Worm (Caenorhabditis elegans) whole organism, L4 larva: ENCODE data around the gene dve-1.
A peak's percentile ranks its signal among the peaks of the same experiment; 100 is the strongest.

Experiments
- F44E2.7 ChIP-seq: fragments of 200-800 bp; sonication (Bioruptor generic); IDR thresholded peaks from 2 replicates; pipeline ENCODE4 v2.1.2; 2022; ENCODE audit warnings: missing genetic modification characterization, missing compliant biosample characterization
- aha-1 ChIP-seq: fragments of 150-350 bp; peaks from one replicate; lab custom pipeline; 2014; ENCODE audit warnings: missing biosample characterization, missing genetic modification characterization
- ceh-44 ChIP-seq: fragments of 200-800 bp; sonication (Bioruptor generic); IDR thresholded peaks from 2 replicates; pipeline ENCODE4 v1.3.6; 2022; ENCODE audit warnings: missing genetic modification reagents, missing genetic modification characterization, missing compliant biosample characterization
- daf-19 ChIP-seq: fragments of 200-800 bp; sonication (Bioruptor generic); conservative IDR thresholded peaks from 2 replicates; pipeline ENCODE4 v1.3.6; 2022; ENCODE audit warnings: missing genetic modification characterization, missing compliant biosample characterization
- dmd-6 ChIP-seq: fragments of 200-800 bp; sonication (Bioruptor generic); IDR thresholded peaks from 2 replicates; pipeline ENCODE4 v1.3.6; 2022; ENCODE audit warnings: missing genetic modification reagents, missing genetic modification characterization, missing compliant biosample characterization
- duxl-1 ChIP-seq: sonication (generic microtip); optimal IDR thresholded peaks from 2 replicates; lab custom pipeline; 2016; ENCODE audit warnings: mild to moderate bottlenecking, missing genetic modification characterization, moderate library complexity, missing compliant biosample characterization; ENCODE audit not compliant: poor library complexity
- egl-43 ChIP-seq: fragments of 200-800 bp; sonication (Bioruptor generic); IDR thresholded peaks from 2 replicates; pipeline ENCODE4 v1.3.6; 2022; ENCODE audit warnings: missing genetic modification reagents, missing genetic modification characterization, missing compliant biosample characterization
- mxl-2 ChIP-seq: fragments of 200-800 bp; sonication (Bioruptor generic); conservative IDR thresholded peaks from 2 replicates; pipeline ENCODE4 v1.3.6; 2022; ENCODE audit warnings: missing genetic modification reagents, missing genetic modification characterization, missing compliant biosample characterization
- nhr-237 ChIP-seq: sonication (generic microtip); optimal IDR thresholded peaks from 2 replicates; lab custom pipeline; 2017; ENCODE audit warnings: missing biosample characterization, missing genetic modification characterization
- saeg-2 ChIP-seq: fragments of 200-800 bp; sonication (Bioruptor generic); IDR thresholded peaks from 2 replicates; pipeline ENCODE4 v1.3.6; 2022; ENCODE audit warnings: missing genetic modification reagents, missing genetic modification characterization, missing compliant biosample characterization
- spr-1 ChIP-seq: sonication (generic microtip); optimal IDR thresholded peaks from 2 replicates; lab custom pipeline; 2016; ENCODE audit warnings: mild to moderate bottlenecking, missing genetic modification characterization, missing compliant biosample characterization
- unc-62 ChIP-seq, 3 experiments: fragments of 150-350 bp in 1 of 3; sonication (generic microtip); optimal IDR thresholded peaks in 2 of 3; peaks in 1 of 3; 1 replicate in 1 of 3; 2 replicates in 2 of 3; lab custom pipeline; 2014 to 2017; ENCODE audit warnings: missing biosample characterization in 3 of 3, missing genetic modification characterization in 3 of 3, missing genetic modification reagents in 3 of 3, missing genotype in 1 of 3
- zfp-3 ChIP-seq: fragments of 200-800 bp; sonication (Bioruptor generic); conservative IDR thresholded peaks from 2 replicates; pipeline ENCODE4 v1.3.6; 2022; ENCODE audit warnings: missing genetic modification reagents, missing genetic modification characterization, missing compliant biosample characterization
- ztf-11 ChIP-seq: fragments of 150-350 bp; optimal IDR thresholded peaks from 2 replicates; lab custom pipeline; 2014; ENCODE audit warnings: missing biosample characterization, missing genetic modification characterization

Gene dve-1

ce11 chrX:381029-381428, 52.6 kb downstream of the dve-1 start (continued):
- TF ChIP-seq saeg-2 (GFP tag; lab: Robert Waterston, UW) (no peak), egl-43 (GFP tag; lab: Robert Waterston, UW) (0 out of 2 replicates have a peak, but pooled peaks have one; percentile 34), aha-1 (tag; lab: Kevin White, UChicago) (peak; percentile 70)

DNA sequence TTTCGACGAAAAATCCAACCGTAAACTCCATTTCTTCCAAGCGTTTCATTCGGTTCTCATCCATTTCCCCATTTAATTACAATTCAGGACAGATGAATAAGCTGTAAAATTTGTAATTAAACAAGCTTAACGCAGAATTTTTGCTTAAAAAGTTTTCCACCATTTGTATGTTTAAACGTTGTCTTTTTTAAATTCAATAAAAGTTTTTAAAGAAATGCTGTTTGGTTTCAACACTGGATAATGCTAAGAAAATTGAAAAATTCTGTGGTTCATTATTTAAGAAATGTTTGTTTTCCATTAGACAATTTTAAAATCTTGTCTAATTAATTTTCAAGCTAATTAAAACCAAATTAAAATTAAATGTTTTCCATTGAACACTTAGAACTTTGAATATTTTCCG, 53.1 kb downstream of the dve-1 start, which contains the start of gene R04A9.3:
R04A9.3 (minus strand) TSS at position 101 of the 400 bp plus-strand sequence.
- TF ChIP-seq zfp-3 (GFP tag; lab: Robert Waterston, UW) (no peak), unc-62 (GFP tag; optimal IDR thresholded peaks at IDR 0.05 in 1 of 2; lab: Kevin White, UChicago) (no peak), unc-62 (tag; optimal IDR thresholded peaks at IDR 0.05; lab: Kevin White, UChicago) (no peak), nhr-237 (tag; lab: Kevin White, UChicago) (no peak), spr-1 (tag; lab: Kevin White, UChicago) (no peak), ztf-11 (tag; lab: Kevin White, UChicago) (no peak), duxl-1 (no peak), dmd-6 (no peak), ceh-44 (GFP tag; lab: Robert Waterston, UW) (no peak), mxl-2 (GFP tag; lab: Robert Waterston, UW) (no peak), F44E2.7 (GFP tag; lab: Robert Waterston, UW) (no peak), daf-19 (GFP tag; lab: Robert Waterston, UW) (no peak)
